Worm (Caenorhabditis elegans) whole organism, young adult: ENCODE measurements around the gene F40G9.12.
A peak's percentile ranks its signal among the peaks of the same experiment; 100 is the strongest.

Experiments used
- B0336.3 ChIP-seq: fragments of 200-800 bp; sonication (Bioruptor generic); IDR thresholded peaks from 2 replicates; pipeline ENCODE4 v1.3.6; 2022; ENCODE audit warnings: missing genetic modification characterization, missing compliant biosample characterization
- C17E4.6 ChIP-seq: fragments of 200-800 bp; sonication (Bioruptor generic); IDR thresholded peaks from 2 replicates; pipeline ENCODE4 v1.3.6; 2022; ENCODE audit warnings: missing genetic modification reagents, missing genetic modification characterization, missing compliant biosample characterization
- D2030.7 ChIP-seq: fragments of 200-800 bp; sonication (Bioruptor generic); IDR thresholded peaks from 2 replicates; pipeline ENCODE4 v1.3.6; 2022; ENCODE audit warnings: missing genetic modification reagents, missing genetic modification characterization, missing compliant biosample characterization
- F37B4.10 ChIP-seq: fragments of 200-800 bp; sonication (Bioruptor generic); IDR thresholded peaks from 2 replicates; pipeline ENCODE4 v1.3.6; 2022; ENCODE audit warnings: missing genetic modification characterization, missing compliant biosample characterization
- F55B11.4 ChIP-seq: sonication (generic microtip); optimal IDR thresholded peaks from 2 replicates; lab custom pipeline; 2016; ENCODE audit warnings: missing compliant biosample characterization, missing genetic modification characterization, borderline replicate concordance; ENCODE audit not compliant: insufficient read depth
- Y53G8AR.9 ChIP-seq: fragments of 200-800 bp; sonication (Bioruptor generic); conservative IDR thresholded peaks from 2 replicates; pipeline ENCODE4 v1.3.6; 2022; ENCODE audit warnings: missing genetic modification reagents, missing genetic modification characterization, missing compliant biosample characterization
- Y56A3A.18 ChIP-seq: fragments of 200-800 bp; sonication (Bioruptor generic); IDR thresholded peaks from 2 replicates; pipeline ENCODE4 v1.3.6; 2022; ENCODE audit warnings: missing genetic modification reagents, missing genetic modification characterization, missing compliant biosample characterization
- Y67H2A.10 ChIP-seq: fragments of 200-800 bp; sonication (Bioruptor generic); conservative IDR thresholded peaks from 2 replicates; pipeline ENCODE4 v1.3.6; 2022; ENCODE audit warnings: missing genetic modification reagents, missing genetic modification characterization, missing compliant biosample characterization
- ZK185.1 ChIP-seq: sonication (generic microtip); optimal IDR thresholded peaks from 2 replicates; lab custom pipeline; 2016; ENCODE audit warnings: mild to moderate bottlenecking, missing genetic modification characterization, missing compliant biosample characterization; ENCODE audit not compliant: poor library complexity, severe bottlenecking
- aptf-3 ChIP-seq: fragments of 200-800 bp; sonication (Bioruptor generic); IDR thresholded peaks from 2 replicates; pipeline ENCODE4 v1.3.6; 2022; ENCODE audit warnings: missing genetic modification characterization, missing compliant biosample characterization
- attf-3 ChIP-seq: fragments of 200-800 bp; sonication (Bioruptor generic); conservative IDR thresholded peaks from 2 replicates; pipeline ENCODE4 v1.3.6; 2022; ENCODE audit warnings: missing genetic modification reagents, missing genetic modification characterization, missing compliant biosample characterization
- attf-5 ChIP-seq: fragments of 200-800 bp; sonication (Bioruptor generic); optimal IDR thresholded peaks from 2 replicates; lab custom pipeline; 2018; ENCODE audit warnings: mild to moderate bottlenecking, missing genetic modification characterization, missing compliant biosample characterization
- attf-6 ChIP-seq: fragments of 200-800 bp; sonication (Bioruptor generic); IDR thresholded peaks from 2 replicates; pipeline ENCODE4 v1.3.6; 2022; ENCODE audit warnings: missing genetic modification reagents, missing genetic modification characterization, missing compliant biosample characterization
- cebp-1 ChIP-seq, 2 experiments: fragments of 200-800 bp in 1 of 2; sonication (Bioruptor generic) in 1 of 2; sonication (generic microtip) in 1 of 2; IDR thresholded peaks in 1 of 2; optimal IDR thresholded peaks in 1 of 2; 2 replicates each; pipeline versions ENCODE4 v1.3.6 to Lab custom; 2017 to 2022; ENCODE audit warnings: missing compliant biosample characterization in 2 of 2, missing genetic modification characterization in 2 of 2, mild to moderate bottlenecking in 1 of 2, missing genetic modification reagents in 1 of 2, moderate library complexity in 1 of 2
- ceh-40 ChIP-seq: fragments of 200-800 bp; sonication (Bioruptor generic); IDR thresholded peaks from 2 replicates; pipeline ENCODE4 v1.3.6; 2022; ENCODE audit warnings: missing genetic modification characterization, missing compliant biosample characterization
- ceh-91 ChIP-seq: fragments of 200-800 bp; sonication (Bioruptor generic); IDR thresholded peaks from 2 replicates; pipeline ENCODE4 v1.3.6; 2022; ENCODE audit warnings: missing genetic modification reagents, missing genetic modification characterization, missing compliant biosample characterization
- efl-1 ChIP-seq: fragments of 150-350 bp; optimal IDR thresholded peaks from 2 replicates; lab custom pipeline; 2014; ENCODE audit warnings: missing biosample characterization, missing genetic modification reagents, missing genetic modification characterization
- hlh-12 ChIP-seq: sonication (generic microtip); optimal IDR thresholded peaks from 2 replicates; lab custom pipeline; 2016; ENCODE audit warnings: missing genetic modification characterization, missing compliant biosample characterization
- hmg-1.2 ChIP-seq: fragments of 200-800 bp; sonication (Bioruptor generic); IDR thresholded peaks from 2 replicates; pipeline ENCODE4 v1.3.6; 2022; ENCODE audit warnings: missing genetic modification reagents, missing genetic modification characterization, missing compliant biosample characterization
- let-607 ChIP-seq, 2 experiments: fragments of 200-800 bp in 1 of 2; sonication (Bioruptor generic) in 1 of 2; sonication (generic microtip) in 1 of 2; optimal IDR thresholded peaks; 2 replicates each; lab custom pipeline; 2016 to 2018; ENCODE audit warnings: mild to moderate bottlenecking in 2 of 2, missing compliant biosample characterization in 2 of 2, missing genetic modification characterization in 2 of 2, moderate library complexity in 2 of 2, missing genotype in 1 of 2
- lin-54 ChIP-seq: fragments of 200-800 bp; sonication (Bioruptor generic); optimal IDR thresholded peaks from 2 replicates; lab custom pipeline; 2018; ENCODE audit warnings: mild to moderate bottlenecking, missing genetic modification characterization, missing compliant biosample characterization
- madf-10 ChIP-seq: sonication (generic microtip); optimal IDR thresholded peaks from 2 replicates; lab custom pipeline; 2016; ENCODE audit warnings: mild to moderate bottlenecking, missing genetic modification characterization, missing compliant biosample characterization
- madf-6 ChIP-seq: fragments of 200-800 bp; sonication (Bioruptor generic); IDR thresholded peaks from 2 replicates; pipeline ENCODE4 v1.3.6; 2022; ENCODE audit warnings: missing genetic modification reagents, missing genetic modification characterization, missing compliant biosample characterization
- nfya-1 ChIP-seq: sonication (generic microtip); optimal IDR thresholded peaks from 2 replicates; lab custom pipeline; 2017; ENCODE audit warnings: antibody characterized with exemption, missing compliant biosample characterization, missing genetic modification characterization, borderline replicate concordance; ENCODE audit not compliant: insufficient read depth
- nhr-80 ChIP-seq: sonication (generic microtip); optimal IDR thresholded peaks from 2 replicates; lab custom pipeline; 2016; ENCODE audit warnings: missing genetic modification characterization, missing compliant biosample characterization
- nhr-90 ChIP-seq: sonication (generic microtip); optimal IDR thresholded peaks from 2 replicates; lab custom pipeline; 2016; ENCODE audit warnings: missing genotype, mild to moderate bottlenecking, missing genetic modification characterization, missing compliant biosample characterization
- pbrm-1 ChIP-seq: fragments of 200-800 bp; sonication (Bioruptor generic); IDR thresholded peaks from 2 replicates; pipeline ENCODE4 v1.3.6; 2022; ENCODE audit warnings: missing genetic modification reagents, missing genetic modification characterization, missing compliant biosample characterization
- pha-4 ChIP-seq: fragments of 150-350 bp; sonication (generic microtip); optimal IDR thresholded peaks from 2 replicates; lab custom pipeline; 2014; ENCODE audit warnings: missing biosample characterization, missing genetic modification reagents, missing genetic modification characterization
- snpc-1.1 ChIP-seq: sonication (generic microtip); optimal IDR thresholded peaks from 2 replicates; lab custom pipeline; 2017; ENCODE audit warnings: missing genetic modification characterization, mild to moderate bottlenecking, missing compliant biosample characterization, antibody characterized with exemption, moderate library complexity, missing genotype, missing genetic modification reagents; ENCODE audit not compliant: insufficient read depth
- snpc-1.3 ChIP-seq: sonication (generic microtip); optimal IDR thresholded peaks from 2 replicates; lab custom pipeline; 2017; ENCODE audit warnings: missing genetic modification characterization, mild to moderate bottlenecking, missing compliant biosample characterization, antibody characterized with exemption, moderate library complexity, missing genotype, missing genetic modification reagents; ENCODE audit not compliant: insufficient read depth
- snpc-4 ChIP-seq, 5 experiments: fragments of 150-350 bp in 1 of 5; sonication (generic microtip) in 4 of 5; optimal IDR thresholded peaks; 2 replicates each; lab custom pipeline; 2014 to 2018; ENCODE audit warnings: missing genetic modification characterization in 5 of 5, missing biosample characterization in 3 of 5, antibody characterized with exemption in 2 of 5, mild to moderate bottlenecking in 2 of 5, missing compliant biosample characterization in 2 of 5, missing genotype in 2 of 5, moderate library complexity in 2 of 5, missing genetic modification reagents in 1 of 5
- unc-130 ChIP-seq: sonication (generic microtip); optimal IDR thresholded peaks from 2 replicates; lab custom pipeline; 2016; ENCODE audit warnings: missing genetic modification reagents, missing genetic modification characterization, missing compliant biosample characterization
- xnd-1 ChIP-seq: sonication (generic microtip); optimal IDR thresholded peaks from 2 replicates; lab custom pipeline; 2016; ENCODE audit warnings: missing genotype, missing genetic modification reagents, missing genetic modification characterization, missing compliant biosample characterization
- zfh-2 ChIP-seq: fragments of 200-800 bp; sonication (Bioruptor generic); conservative IDR thresholded peaks from 2 replicates; pipeline ENCODE4 v1.3.6; 2022; ENCODE audit warnings: missing genetic modification reagents, missing genetic modification characterization, missing compliant biosample characterization
- zim-3 ChIP-seq: sonication (generic microtip); optimal IDR thresholded peaks from 2 replicates; lab custom pipeline; 2017; ENCODE audit warnings: mild to moderate bottlenecking, missing genetic modification characterization, moderate library complexity, missing compliant biosample characterization
- ztf-26 ChIP-seq: sonication (generic microtip); optimal IDR thresholded peaks from 2 replicates; lab custom pipeline; 2017; ENCODE audit warnings: missing genetic modification characterization, missing compliant biosample characterization

F40G9.12 gene

ce11 chrIII:183072-183471 lies 11.4 kb downstream of the F40G9.12 start:
- TF ChIP-seq let-607 (tag; optimal IDR thresholded peaks at IDR 0.05; lab: Kevin White, UChicago) = no peak
- TF ChIP-seq nfya-1 (tag; lab: Kevin White, UChicago) = no peak
- TF ChIP-seq zim-3 (tag; lab: Kevin White, UChicago) = no peak
- no peak for TF ChIP-seq Y67H2A.10 (GFP tag; lab: Robert Waterston, UW)
- no peak for TF ChIP-seq Y53G8AR.9 (GFP tag; lab: Robert Waterston, UW)
- no peak for TF ChIP-seq B0336.3
- TF ChIP-seq F37B4.10 = no peak
- TF ChIP-seq Y56A3A.18 (GFP tag; lab: Robert Waterston, UW) = no peak
- TF ChIP-seq nhr-80 (tag; lab: Kevin White, UChicago) = no peak
- no peak for TF ChIP-seq madf-10
- TF ChIP-seq lin-54 (GFP tag; lab: Kevin White, UChicago) = no peak
- TF ChIP-seq ztf-26 (tag; lab: Kevin White, UChicago) = no peak
- no peak for TF ChIP-seq C17E4.6 (GFP tag; lab: Robert Waterston, UW)
- TF ChIP-seq F55B11.4 (tag; lab: Kevin White, UChicago) = no peak

DNA sequence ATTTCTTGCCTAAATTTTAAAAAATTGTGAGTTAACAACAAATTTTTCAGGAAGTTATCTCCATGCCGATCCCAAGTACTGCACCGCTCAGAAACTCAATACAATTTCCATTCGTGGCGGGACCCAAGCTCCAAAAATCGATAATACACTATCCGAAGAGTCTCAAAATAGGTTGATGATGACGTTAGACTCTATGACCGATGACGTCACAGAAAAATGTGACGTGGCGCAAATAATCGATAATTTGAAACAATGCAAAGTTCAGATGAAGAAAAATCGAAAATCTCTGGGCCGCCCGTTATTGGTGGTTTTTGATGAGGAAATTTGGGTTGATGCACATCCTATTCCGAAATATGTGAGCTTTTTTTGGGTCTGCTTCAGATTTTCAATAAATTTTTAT lies 12.7 kb downstream of the F40G9.12 start:
- TF ChIP-seq zim-3 (tag; lab: Kevin White, UChicago) (no peak), hlh-12 (tag; lab: Kevin White, UChicago) (no peak), xnd-1 (tag; lab: Kevin White, UChicago) (no peak), ceh-91 (no peak), unc-130 (GFP tag; lab: Kevin White, UChicago) (no peak), ceh-40 (GFP tag; lab: Robert Waterston, UW) (no peak), efl-1 (no peak), ZK185.1 (tag; lab: Kevin White, UChicago) (no peak), nhr-90 (tag; lab: Kevin White, UChicago) (no peak)

ce11 chrIII:185909-186308 lies 14.3 kb downstream of the F40G9.12 start:
- TF ChIP-seq attf-6 (peak; percentile 53; the same call in 1 of the 2 replicates), snpc-4 (GFP tag; optimal IDR thresholded peaks at IDR 0.05; lab: Kevin White, UChicago) (peak; percentile 32), snpc-4 (tag; optimal IDR thresholded peaks at IDR 0.05; lab: Kevin White, UChicago) (peak in 2 of 4 experiments; percentile 87 to 90), pbrm-1 (GFP tag; lab: Robert Waterston, UW) (0 out of 2 replicates have a peak, but pooled peaks have one; percentile 32), hmg-1.2 (GFP tag; lab: Robert Waterston, UW) (peak; percentile 49), D2030.7 (GFP tag; lab: Robert Waterston, UW) (0 out of 2 replicates have a peak, but pooled peaks have one; percentile 13), snpc-1.1 (peak; percentile 75), B0336.3 (0 out of 2 replicates have a peak, but pooled peaks have one; percentile 31), Y56A3A.18 (GFP tag; lab: Robert Waterston, UW) (0 out of 2 replicates have a peak, but pooled peaks have one; percentile 8)

DNA sequence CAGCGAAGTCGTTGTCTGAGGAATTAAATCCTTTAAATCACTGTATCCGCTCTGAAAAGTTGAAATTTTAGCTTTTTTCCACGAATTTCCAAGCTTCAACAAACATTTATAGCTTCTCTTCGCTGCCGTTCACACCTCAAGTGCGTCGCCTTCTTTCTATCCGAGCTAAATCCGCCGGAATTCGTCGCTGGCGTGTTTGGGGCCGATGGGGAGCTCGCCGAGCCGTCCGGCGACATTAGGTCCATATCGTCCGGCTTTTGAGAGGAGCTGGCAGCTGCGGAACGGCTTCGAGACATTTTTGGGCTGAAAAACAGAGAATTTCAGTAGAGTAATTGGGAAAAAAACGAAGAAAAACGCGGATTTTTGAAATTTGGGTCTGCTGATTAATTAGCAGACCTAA lies 16.2 kb downstream of the F40G9.12 start, which contains the start of gene mxl-2:
Gene mxl-2, minus strand, starts transcription at position 303 of the 400 bp plus-strand sequence.
- TF ChIP-seq efl-1 (no peak), zfh-2 (GFP tag; lab: Robert Waterston, UW) (peak; percentile 68)
- TF ChIP-seq, all 124 proteins: peak for 1

DNA sequence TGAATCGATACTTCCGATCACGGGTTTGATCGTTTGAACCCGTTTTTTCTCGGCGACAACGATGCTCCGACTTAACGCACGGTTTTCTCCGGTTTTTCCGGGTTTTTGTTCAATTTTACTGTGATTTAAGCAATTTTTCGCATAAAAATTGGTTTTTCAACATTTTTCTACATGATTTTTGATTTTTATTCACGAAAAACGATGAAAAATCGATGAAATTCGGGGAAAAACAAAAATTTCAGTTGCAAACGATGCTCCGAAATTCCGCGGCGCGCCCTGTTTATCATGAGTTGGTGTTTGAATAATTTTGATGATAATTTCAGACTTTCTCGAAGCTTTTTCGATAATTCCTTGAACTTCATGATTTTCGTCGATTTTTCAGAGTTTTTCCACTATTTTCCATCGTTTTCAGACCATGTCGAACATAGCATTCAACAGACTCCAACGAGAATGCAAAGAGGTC lies 16.8 kb downstream of the F40G9.12 start, which contains the start of gene ubc-20:
Gene ubc-20, plus strand, starts transcription at position 413 of the 463 bp plus-strand sequence.
- no peak for TF ChIP-seq snpc-1.3
- no peak for TF ChIP-seq madf-6 (GFP tag; lab: Robert Waterston, UW)
- no peak for TF ChIP-seq aptf-3 (GFP tag; lab: Robert Waterston, UW)
- TF ChIP-seq nhr-80 (tag; lab: Kevin White, UChicago) = peak; percentile 25
- TF ChIP-seq nfya-1 (tag; lab: Kevin White, UChicago) = no peak
- no peak for TF ChIP-seq cebp-1 (GFP tag; IDR thresholded peaks at IDR 0.05; lab: Robert Waterston, UW)
- TF ChIP-seq cebp-1 (tag; optimal IDR thresholded peaks at IDR 0.05; lab: Kevin White, UChicago) = peak; percentile 14
- TF ChIP-seq attf-5 (GFP tag; lab: Kevin White, UChicago) = peak; percentile 70
- TF ChIP-seq pha-4 (tag; lab: Kevin White, UChicago) = no peak
- peak; percentile 95 for TF ChIP-seq attf-3 (GFP tag; lab: Robert Waterston, UW)
